Fruit fly (Drosophila melanogaster): Measurements from ENCODE around the gene MED30.
A peak's percentile ranks its signal among the peaks of the same experiment; 100 is the strongest.

The MED30 gene

DNA sequence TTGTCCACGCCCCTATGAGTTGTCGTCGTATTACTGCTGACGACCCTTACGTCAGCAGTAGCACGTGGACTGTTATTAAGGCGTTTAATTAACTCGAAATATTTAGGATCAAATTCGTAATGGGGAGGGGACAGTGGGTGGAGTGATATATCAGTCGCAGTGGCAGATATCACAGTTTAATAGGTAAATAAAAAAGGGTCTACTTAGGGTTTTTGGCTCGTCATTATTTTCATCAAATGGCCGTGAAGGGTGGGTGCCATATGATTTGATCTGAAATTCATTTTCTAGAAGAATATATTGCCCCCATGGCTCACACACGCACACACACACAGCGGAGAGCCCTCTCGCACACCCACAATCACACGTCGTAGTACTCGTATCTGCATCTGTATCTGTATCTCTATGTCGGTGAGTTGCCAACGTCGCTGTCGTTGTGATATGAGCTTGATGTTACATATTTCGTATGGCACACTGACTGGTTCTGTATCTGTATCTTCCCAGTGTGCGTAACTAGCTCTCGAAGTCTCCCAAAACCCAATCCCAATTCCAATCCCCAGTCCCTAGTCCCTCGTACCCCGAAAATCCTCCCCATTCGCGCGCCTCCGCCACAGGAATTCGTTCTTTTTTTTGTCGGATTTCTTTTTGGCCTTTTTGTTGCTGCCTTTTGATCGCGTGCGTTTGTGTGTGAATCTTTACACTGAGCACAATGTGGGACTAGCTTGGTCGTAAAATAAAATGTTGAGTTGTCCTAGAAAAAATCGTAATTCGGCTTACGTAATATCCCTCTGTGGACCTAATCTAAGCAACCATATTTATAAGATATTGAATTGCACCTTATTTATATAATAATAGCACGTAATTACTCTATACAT, 27.2 kb downstream of the MED30 start (continued):
- TF ChIP-seq CG8478 (optimal IDR thresholded peaks at IDR 0.05) (peak; percentile 90), MTF-1 (GFP tag; optimal IDR thresholded peaks at IDR 0.05; ENCODE audit: borderline replicate concordance) (no peak), CG17385 (GFP tag; optimal IDR thresholded peaks at IDR 0.05) (peak; percentile 7), Ada2b (GFP tag; IDR thresholded peaks at IDR 0.05) (peak; percentile 54; the same call in 1 of the 2 replicates), p53 (GFP tag; optimal IDR thresholded peaks at IDR 0.05) (no peak), tio (GFP tag; optimal IDR thresholded peaks at IDR 0.05) (peak; percentile 51), Sox100B (GFP tag; optimal IDR thresholded peaks at IDR 0.05) (peak; percentile 41), Rx (GFP tag; IDR thresholded peaks at IDR 0.05) (peak; percentile 52; the same call in 1 of the 2 replicates), Ravus (GFP tag; IDR thresholded peaks at IDR 0.05) (no peak), Meics (GFP tag; optimal IDR thresholded peaks at IDR 0.05) (peak; percentile 51), usp (GFP tag; optimal IDR thresholded peaks at IDR 0.05) (no peak), CG9215 (GFP tag; IDR thresholded peaks at IDR 0.05) (peak; percentile 39; the same call in 1 of the 2 replicates), Rfx (GFP tag; IDR thresholded peaks at IDR 0.05) (peak; percentile 80), Nf-YC (tag; optimal IDR thresholded peaks at IDR 0.05) (peak; percentile 34), CG30403 (GFP tag; optimal IDR thresholded peaks at IDR 0.05) (peak; percentile 54), Hr3 (GFP tag; optimal IDR thresholded peaks at IDR 0.05) (peak; percentile 30), ind (GFP tag; optimal IDR thresholded peaks at IDR 0.05) (peak; percentile 41), da (GFP tag; optimal IDR thresholded peaks at IDR 0.05) (no peak), lilli (GFP tag; optimal IDR thresholded peaks at IDR 0.05) (peak; percentile 54), Awh (GFP tag; IDR thresholded peaks at IDR 0.05) (0 out of 2 replicates have a peak, but pooled peaks have one; percentile 41), tup (GFP tag; optimal IDR thresholded peaks at IDR 0.05) (peak; percentile 12), Adf1 (GFP tag; IDR thresholded peaks at IDR 0.05) (peak; percentile 87), wor (GFP tag; IDR thresholded peaks at IDR 0.05) (0 out of 2 replicates have a peak, but pooled peaks have one; percentile 23), oc (tag; optimal IDR thresholded peaks at IDR 0.05) (peak; percentile 19), CG2712 (tag; optimal IDR thresholded peaks at IDR 0.05) (peak; percentile 52), croc (GFP tag; conservative IDR thresholded peaks at IDR 0.05) (no peak), E2f2 (GFP tag; IDR thresholded peaks at IDR 0.05) (peak; percentile 24), Hr39 (optimal IDR thresholded peaks at IDR 0.05) (no peak), bsh (GFP tag; optimal IDR thresholded peaks at IDR 0.05) (peak; percentile 33 to 84), CG31365 (tag; optimal IDR thresholded peaks at IDR 0.05) (peak; percentile 10), CG11695 (GFP tag; IDR thresholded peaks at IDR 0.05) (no peak), Dp (GFP tag; optimal IDR thresholded peaks at IDR 0.05) (no peak), CG8765 (GFP tag; IDR thresholded peaks at IDR 0.05) (peak; percentile 59), ttk (GFP tag; IDR thresholded peaks at IDR 0.05) (peak; percentile 64), CG13894 (tag; optimal IDR thresholded peaks at IDR 0.05) (peak; percentile 74), Hmx (GFP tag; optimal IDR thresholded peaks at IDR 0.05) (no peak), CG18262 (tag; optimal IDR thresholded peaks at IDR 0.05) (peak; percentile 39), CG10209 (GFP tag; optimal IDR thresholded peaks at IDR 0.05) (peak; percentile 14), bigmax (GFP tag; optimal IDR thresholded peaks at IDR 0.05) (no peak), Hr78 (GFP tag; optimal IDR thresholded peaks at IDR 0.05) (peak in 1 of 2 experiments; percentile 8), TFAM (GFP tag; optimal IDR thresholded peaks at IDR 0.05) (no peak), CG16815 (GFP tag; optimal IDR thresholded peaks at IDR 0.05) (no peak), hkb (optimal IDR thresholded peaks at IDR 0.05) (no peak), hkb (GFP tag; IDR thresholded peaks at IDR 0.05) (peak; percentile 33), CoRest (tag; optimal IDR thresholded peaks at IDR 0.05) (peak; percentile 47), pb (GFP tag; optimal IDR thresholded peaks at IDR 0.05) (no peak), z (GFP tag; IDR thresholded peaks at IDR 0.05) (no peak), Lim3 (GFP tag; IDR thresholded peaks at IDR 0.05) (no peak), phol (tag; optimal IDR thresholded peaks at IDR 0.05) (peak; percentile 51), Spps (tag; optimal IDR thresholded peaks at IDR 0.05) (no peak)

Data from whole organism, embryonic.